Worm (Caenorhabditis elegans) whole organism, L4/young adult: ENCODE results near the gene erp-44.2.

Source experiments
- dao-5 ChIP-seq: sonication (generic microtip); optimal IDR thresholded peaks from 2 replicates; lab custom pipeline; 2016; ENCODE audit warnings: missing genotype, missing genetic modification characterization, moderate library complexity, missing compliant biosample characterization
- him-1 ChIP-seq: sonication (generic microtip); optimal IDR thresholded peaks from 2 replicates; lab custom pipeline; 2016; ENCODE audit warnings: missing genotype, missing genetic modification reagents, missing genetic modification characterization, missing compliant biosample characterization

DNA sequence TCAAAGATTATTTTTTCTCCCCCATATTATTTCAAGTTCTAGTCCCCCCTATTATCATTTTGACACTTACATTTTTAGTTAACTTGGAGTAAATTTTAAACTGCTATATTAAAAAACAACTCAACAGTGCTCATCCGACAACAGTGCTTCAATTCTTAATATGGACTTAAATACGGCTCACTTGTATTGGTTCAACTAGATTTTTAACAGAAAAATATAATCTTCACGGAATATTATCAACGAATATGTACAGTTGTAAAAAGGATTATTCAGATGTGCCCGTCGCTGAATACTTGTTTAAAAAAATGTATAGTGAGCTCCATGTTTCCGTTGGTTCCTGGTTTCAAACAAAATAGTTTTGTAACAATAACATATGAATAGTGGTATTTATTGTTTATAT, 34.1 kb downstream of the erp-44.2 start:
- TF ChIP-seq dao-5 (no peak), him-1 (tag; lab: Kevin White, UChicago) (no peak)
